Worm (Caenorhabditis elegans) whole organism, L4/young adult: ENCODE results near the gene acs-17.

ENCODE experiments used
- W03F9.2 ChIP-seq: fragments of 150-350 bp; optimal IDR thresholded peaks from 2 replicates; lab custom pipeline; 2014; ENCODE audit warnings: missing biosample characterization, missing genetic modification characterization
- dao-5 ChIP-seq: sonication (generic microtip); optimal IDR thresholded peaks from 2 replicates; lab custom pipeline; 2016; ENCODE audit warnings: missing genotype, missing genetic modification characterization, moderate library complexity, missing compliant biosample characterization
- him-1 ChIP-seq: sonication (generic microtip); optimal IDR thresholded peaks from 2 replicates; lab custom pipeline; 2016; ENCODE audit warnings: missing genotype, missing genetic modification reagents, missing genetic modification characterization, missing compliant biosample characterization

DNA sequence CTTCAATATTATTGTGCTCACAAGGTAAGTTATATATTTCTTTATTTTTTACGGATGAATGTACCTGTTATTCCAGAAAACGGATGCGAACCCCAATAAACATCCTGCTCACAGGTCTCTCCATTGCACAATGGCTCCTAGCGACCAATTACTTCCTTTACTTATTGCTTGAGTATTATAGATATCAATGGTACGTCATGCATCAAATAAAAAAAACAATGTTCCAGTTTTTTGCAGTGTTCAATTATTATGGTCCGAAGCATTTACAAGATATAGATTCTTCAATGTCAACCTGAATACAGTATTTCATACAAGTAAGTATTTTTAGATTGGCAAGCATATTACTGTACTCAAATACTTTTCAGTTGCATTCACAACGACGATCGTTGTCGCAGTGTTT is 11.4 kb downstream of the acs-17 start:
- no peak for TF ChIP-seq him-1 (tag; lab: Kevin White, UChicago)
- TF ChIP-seq dao-5 (tag; lab: Kevin White, UChicago): no peak
- TF ChIP-seq W03F9.2 (tag; lab: Kevin White, UChicago): no peak
